Worm (Caenorhabditis elegans): ENCODE results near the gene alh-9.

The alh-9 gene

ce11 chrIII:5833376-5833775 is 22.4 kb upstream of the alh-9 start, which contains the start of the genes R12B2.13 and mdt-15:
R12B2.13 (minus strand) TSS chrIII:5833476.
mdt-15 (minus strand) TSS chrIII:5833751.
- no peak for TF ChIP-seq aly-1 (tag; optimal IDR thresholded peaks at IDR 0.05)
- no peak for TF ChIP-seq hmbx-1 (tag; optimal IDR thresholded peaks at IDR 0.05)
- no peak for TF ChIP-seq pes-1 (GFP tag; IDR thresholded peaks at IDR 0.05)
- TF ChIP-seq hnd-1 (tag; optimal IDR thresholded peaks at IDR 0.05): no peak
- no peak for TF ChIP-seq B0310.2 (tag; optimal IDR thresholded peaks at IDR 0.05)
- TF ChIP-seq scrt-1 (GFP tag; IDR thresholded peaks at IDR 0.05): no peak
- no peak for TF ChIP-seq flt-1 (GFP tag; IDR thresholded peaks at IDR 0.05)

ce11 chrIII:5834053-5834452 is 21.8 kb upstream of the alh-9 start, which contains the start of gene R12B2.6:
R12B2.6 (minus strand) TSS chrIII:5834153.
- TF ChIP-seq B0310.2 (tag; optimal IDR thresholded peaks at IDR 0.05): no peak
- TF ChIP-seq hmbx-1 (tag; optimal IDR thresholded peaks at IDR 0.05): no peak
- TF ChIP-seq aly-1 (tag; optimal IDR thresholded peaks at IDR 0.05): no peak
- no peak for TF ChIP-seq tbx-11 (GFP tag; IDR thresholded peaks at IDR 0.05)
- no peak for TF ChIP-seq F13C5.2 (tag; optimal IDR thresholded peaks at IDR 0.05)

- TF ChIP-seq B0310.2 (tag; optimal IDR thresholded peaks at IDR 0.05) (no peak), ets-7 (tag; optimal IDR thresholded peaks at IDR 0.05) (no peak), pes-1 (GFP tag; IDR thresholded peaks at IDR 0.05) (no peak), hnd-1 (tag; optimal IDR thresholded peaks at IDR 0.05) (no peak), sea-1 (GFP tag; conservative IDR thresholded peaks at IDR 0.05) (no peak), aly-1 (tag; optimal IDR thresholded peaks at IDR 0.05) (no peak), flt-1 (GFP tag; IDR thresholded peaks at IDR 0.05) (no peak), F13C5.2 (tag; optimal IDR thresholded peaks at IDR 0.05) (no peak), ama-1 (optimal IDR thresholded peaks at IDR 0.05) (no peak), ceh-13 (GFP tag; optimal IDR thresholded peaks at IDR 0.05) (no peak), hmg-4 (GFP tag; optimal IDR thresholded peaks at IDR 0.05) (no peak), scrt-1 (GFP tag; IDR thresholded peaks at IDR 0.05) (no peak), tbx-11 (GFP tag; IDR thresholded peaks at IDR 0.05) (no peak), tbx-37 (GFP tag; conservative IDR thresholded peaks at IDR 0.05) (no peak), ceh-36 (tag; optimal IDR thresholded peaks at IDR 0.05) (no peak), hmbx-1 (tag; optimal IDR thresholded peaks at IDR 0.05) (no peak), tra-4 (tag; optimal IDR thresholded peaks at IDR 0.05) (no peak)
Measured at ce11 chrIII:5834663-5835062, 21.2 kb upstream of the alh-9 start.

- TF ChIP-seq F13C5.2 (tag; optimal IDR thresholded peaks at IDR 0.05): no peak
- TF ChIP-seq pes-1 (GFP tag; IDR thresholded peaks at IDR 0.05): no peak
- no peak for TF ChIP-seq aly-1 (tag; optimal IDR thresholded peaks at IDR 0.05)
- no peak for TF ChIP-seq ceh-13 (GFP tag; optimal IDR thresholded peaks at IDR 0.05)
- TF ChIP-seq hmg-4 (GFP tag; optimal IDR thresholded peaks at IDR 0.05): no peak
- no peak for TF ChIP-seq ceh-36 (tag; optimal IDR thresholded peaks at IDR 0.05)
- no peak for TF ChIP-seq B0310.2 (tag; optimal IDR thresholded peaks at IDR 0.05)
Measured at ce11 chrIII:5835163-5835871, 20.5 kb upstream of the alh-9 start.

- TF ChIP-seq B0310.2 (tag; optimal IDR thresholded peaks at IDR 0.05) (no peak), pes-1 (GFP tag; IDR thresholded peaks at IDR 0.05) (no peak), tbx-37 (GFP tag; conservative IDR thresholded peaks at IDR 0.05) (no peak), ets-7 (tag; optimal IDR thresholded peaks at IDR 0.05) (no peak), flt-1 (GFP tag; IDR thresholded peaks at IDR 0.05) (no peak)
Measured at ce11 chrIII:5836261-5836660, 19.6 kb upstream of the alh-9 start.

ce11 chrIII:5836816-5837215 is 19.0 kb upstream of the alh-9 start, which contains the start of gene W04D12.1:
W04D12.1 (plus strand) TSS chrIII:5836926.
- no peak for TF ChIP-seq pes-1 (GFP tag; IDR thresholded peaks at IDR 0.05)

ce11 chrIII:5838159-5839046 is 17.4 kb upstream of the alh-9 start:
- TF ChIP-seq tbx-11 (GFP tag; IDR thresholded peaks at IDR 0.05): no peak
- no peak for TF ChIP-seq tbx-37 (GFP tag; conservative IDR thresholded peaks at IDR 0.05)
- no peak for TF ChIP-seq scrt-1 (GFP tag; IDR thresholded peaks at IDR 0.05)
- TF ChIP-seq hmg-4 (GFP tag; optimal IDR thresholded peaks at IDR 0.05): no peak
- TF ChIP-seq ceh-13 (GFP tag; optimal IDR thresholded peaks at IDR 0.05): no peak
- no peak for TF ChIP-seq tra-4 (tag; optimal IDR thresholded peaks at IDR 0.05)
- TF ChIP-seq ama-1 (optimal IDR thresholded peaks at IDR 0.05): no peak
- TF ChIP-seq ceh-36 (tag; optimal IDR thresholded peaks at IDR 0.05): no peak
- no peak for TF ChIP-seq F13C5.2 (tag; optimal IDR thresholded peaks at IDR 0.05)
- no peak for TF ChIP-seq pes-1 (GFP tag; IDR thresholded peaks at IDR 0.05)
- TF ChIP-seq hmbx-1 (tag; optimal IDR thresholded peaks at IDR 0.05): no peak
- no peak for TF ChIP-seq B0310.2 (tag; optimal IDR thresholded peaks at IDR 0.05)
- TF ChIP-seq sea-1 (GFP tag; conservative IDR thresholded peaks at IDR 0.05): no peak
- TF ChIP-seq hnd-1 (tag; optimal IDR thresholded peaks at IDR 0.05): no peak

ce11 chrIII:5839147-5839546 is 16.7 kb upstream of the alh-9 start:
- TF ChIP-seq sea-1 (GFP tag; conservative IDR thresholded peaks at IDR 0.05) (no peak), pes-1 (GFP tag; IDR thresholded peaks at IDR 0.05) (no peak), flt-1 (GFP tag; IDR thresholded peaks at IDR 0.05) (no peak), B0310.2 (tag; optimal IDR thresholded peaks at IDR 0.05) (no peak), hnd-1 (tag; optimal IDR thresholded peaks at IDR 0.05) (no peak), ama-1 (optimal IDR thresholded peaks at IDR 0.05) (no peak), tbx-37 (GFP tag; conservative IDR thresholded peaks at IDR 0.05) (no peak), tbx-11 (GFP tag; IDR thresholded peaks at IDR 0.05) (no peak)

All from whole organism, early embryonic.